Fruit fly (Drosophila melanogaster) whole organism, embryonic: Measurements from ENCODE around the gene mthl1.

Experiments
- ATbp ChIP-seq: fragments of 200-800 bp; sonication (Bioruptor generic); optimal IDR thresholded peaks from 2 replicates; lab custom pipeline; 2017; ENCODE audit warnings: missing biosample characterization, mild to moderate bottlenecking, missing genetic modification characterization, missing genetic modification reagents
- Adf1 ChIP-seq: fragments of 200-800 bp; sonication (Bioruptor generic); IDR thresholded peaks from 2 replicates; pipeline ENCODE4 v1.3.6; 2022; ENCODE audit warnings: missing biosample characterization, missing genetic modification characterization
- Asciz ChIP-seq: fragments of 200-800 bp; sonication (Bioruptor generic); optimal IDR thresholded peaks from 2 replicates; lab custom pipeline; 2017; ENCODE audit warnings: missing biosample characterization, mild to moderate bottlenecking, missing genetic modification characterization, missing genetic modification reagents
- CG10366 ChIP-seq: fragments of 200-800 bp; sonication (Bioruptor generic); IDR thresholded peaks from 2 replicates; pipeline ENCODE4 v1.3.6; 2022; ENCODE audit warnings: missing biosample characterization, missing genetic modification characterization
- CG11398 ChIP-seq: fragments of 200-800 bp; sonication (Bioruptor generic); optimal IDR thresholded peaks from 2 replicates; lab custom pipeline; 2016; ENCODE audit warnings: missing biosample characterization, missing genetic modification characterization
- CG12659 ChIP-seq: fragments of 200-800 bp; sonication (Bioruptor generic); optimal IDR thresholded peaks from 3 replicates; lab custom pipeline; 2017; ENCODE audit warnings: mild to moderate bottlenecking, missing biosample characterization, missing genetic modification reagents, missing genetic modification characterization
- CG14014 ChIP-seq: fragments of 200-800 bp; sonication (Bioruptor generic); IDR thresholded peaks from 2 replicates; pipeline ENCODE4 v1.3.6; 2022; ENCODE audit warnings: missing biosample characterization, missing genetic modification characterization
- CG15601 ChIP-seq: fragments of 200-800 bp; sonication (Bioruptor generic); optimal IDR thresholded peaks from 3 replicates; lab custom pipeline; 2019; ENCODE audit warnings: missing biosample characterization, mild to moderate bottlenecking, missing genetic modification characterization, moderate library complexity
- CG1602 ChIP-seq: fragments of 200-800 bp; sonication (Bioruptor generic); optimal IDR thresholded peaks from 3 replicates; lab custom pipeline; 2016; ENCODE audit warnings: missing biosample characterization, missing genetic modification characterization
- CG16863 ChIP-seq: fragments of 200-800 bp; sonication (Bioruptor generic); optimal IDR thresholded peaks from 3 replicates; lab custom pipeline; 2016; ENCODE audit warnings: missing biosample characterization, missing genetic modification characterization
- CG17359 ChIP-seq: fragments of 200-800 bp; sonication (Bioruptor generic); optimal IDR thresholded peaks from 3 replicates; lab custom pipeline; 2018; ENCODE audit warnings: missing biosample characterization, mild to moderate bottlenecking, missing genetic modification characterization, moderate library complexity
- CG17568 ChIP-seq: fragments of 200-800 bp; sonication (Bioruptor generic); optimal IDR thresholded peaks from 2 replicates; lab custom pipeline; 2018; ENCODE audit warnings: missing biosample characterization, mild to moderate bottlenecking, missing genetic modification characterization, moderate library complexity
- CG30020 ChIP-seq: fragments of 200-800 bp; optimal IDR thresholded peaks from 2 replicates; lab custom pipeline; 2019; ENCODE audit warnings: missing biosample characterization, mild to moderate bottlenecking, missing genetic modification characterization, moderate library complexity
- CG31441 ChIP-seq: fragments of 200-800 bp; sonication (Bioruptor generic); IDR thresholded peaks from 2 replicates; pipeline ENCODE4 v1.3.6; 2022; ENCODE audit warnings: missing biosample characterization, missing genetic modification characterization
- CG3995 ChIP-seq: fragments of 200-800 bp; sonication (Bioruptor generic); optimal IDR thresholded peaks from 3 replicates; lab custom pipeline; 2016; ENCODE audit warnings: missing biosample characterization, missing genetic modification characterization
- CG42726 ChIP-seq: fragments of 200-800 bp; sonication (Bioruptor generic); IDR thresholded peaks from 2 replicates; pipeline ENCODE4 v1.3.6; 2022; ENCODE audit warnings: missing biosample characterization, missing genetic modification characterization; ENCODE audit not compliant: partially characterized antibody
- CG4424 ChIP-seq: fragments of 200-800 bp; sonication (Bioruptor generic); optimal IDR thresholded peaks from 3 replicates; lab custom pipeline; 2016; ENCODE audit warnings: missing biosample characterization, missing genetic modification characterization
- CG4730 ChIP-seq: fragments of 200-800 bp; sonication (Bioruptor generic); IDR thresholded peaks from 2 replicates; pipeline ENCODE4 v1.3.6; 2022; ENCODE audit warnings: missing biosample characterization, missing genetic modification characterization
- CG5245 ChIP-seq: fragments of 200-800 bp; sonication (Bioruptor generic); optimal IDR thresholded peaks from 3 replicates; lab custom pipeline; 2016; ENCODE audit warnings: missing biosample characterization, missing genetic modification characterization
- CG8290 ChIP-seq, 3 experiments: fragments of 200-800 bp; sonication (Bioruptor generic); optimal IDR thresholded peaks; 2 replicates each; lab custom pipeline; 2016 to 2019; ENCODE audit warnings: missing biosample characterization in 3 of 3, missing genetic modification characterization in 3 of 3, mild to moderate bottlenecking in 2 of 3, moderate library complexity in 1 of 3
- CG9797 ChIP-seq: fragments of 200-800 bp; sonication (Bioruptor generic); optimal IDR thresholded peaks from 3 replicates; lab custom pipeline; 2018; ENCODE audit warnings: missing biosample characterization, mild to moderate bottlenecking, missing genetic modification characterization
- ERR ChIP-seq: fragments of 200-800 bp; sonication (Bioruptor generic); optimal IDR thresholded peaks from 2 replicates; lab custom pipeline; 2016; ENCODE audit warnings: missing biosample characterization, missing genetic modification characterization
- Gsc ChIP-seq: fragments of 200-800 bp; sonication (Bioruptor generic); IDR thresholded peaks from 2 replicates; pipeline ENCODE4 v1.3.6; 2022; ENCODE audit warnings: missing biosample characterization, missing genetic modification characterization
- HHEX ChIP-seq: fragments of 200-800 bp; sonication (Bioruptor generic); optimal IDR thresholded peaks from 3 replicates; lab custom pipeline; 2017; ENCODE audit warnings: missing biosample characterization, mild to moderate bottlenecking, missing genetic modification characterization, missing genetic modification reagents
- HLH3B ChIP-seq: fragments of 200-800 bp; sonication (Bioruptor generic); IDR thresholded peaks from 2 replicates; pipeline ENCODE4 v1.3.6; 2022; ENCODE audit warnings: missing biosample characterization, missing genetic modification characterization
- Hr39 ChIP-seq: fragments of >200 bp; optimal IDR thresholded peaks from 2 replicates; lab custom pipeline; 2017
- Nf-YC ChIP-seq: fragments of 200-800 bp; optimal IDR thresholded peaks from 3 replicates; lab custom pipeline; 2019; ENCODE audit warnings: missing biosample characterization, mild to moderate bottlenecking, missing genetic modification characterization, moderate library complexity
- al ChIP-seq: fragments of 200-800 bp; sonication (Bioruptor generic); IDR thresholded peaks from 2 replicates; pipeline ENCODE4 v1.3.6; 2022; ENCODE audit warnings: missing biosample characterization, missing genetic modification characterization
- bowl ChIP-seq: fragments of 200-800 bp; sonication (Bioruptor generic); IDR thresholded peaks from 2 replicates; pipeline ENCODE4 v1.3.6; 2022; ENCODE audit warnings: missing biosample characterization, missing genetic modification characterization
- br ChIP-seq: fragments of >200 bp; optimal IDR thresholded peaks from 2 replicates; lab custom pipeline; 2017
- btn ChIP-seq: fragments of 200-800 bp; sonication (Bioruptor generic); optimal IDR thresholded peaks from 2 replicates; lab custom pipeline; 2016; ENCODE audit warnings: missing biosample characterization, missing genetic modification characterization
- cad ChIP-seq: fragments of >200 bp; optimal IDR thresholded peaks from 2 replicates; lab custom pipeline; 2017; ENCODE audit warnings: missing biosample characterization, missing genetic modification characterization
- chn ChIP-seq: fragments of 200-800 bp; sonication (Bioruptor generic); optimal IDR thresholded peaks from 2 replicates; lab custom pipeline; 2016; ENCODE audit warnings: missing biosample characterization, missing genetic modification characterization
- crp ChIP-seq, 2 experiments: fragments of 200-800 bp; sonication (Bioruptor generic); optimal IDR thresholded peaks; 2 replicates in 1 of 2; 3 replicates in 1 of 2; lab custom pipeline; 2017; ENCODE audit warnings: missing biosample characterization in 2 of 2, missing genetic modification characterization in 2 of 2, mild to moderate bottlenecking in 1 of 2, moderate library complexity in 1 of 2
- esg ChIP-seq: fragments of 200-800 bp; sonication (Bioruptor generic); conservative IDR thresholded peaks from 2 replicates; pipeline ENCODE4 v1.3.6; 2022; ENCODE audit warnings: missing biosample characterization, missing genetic modification characterization
- fd96Cb ChIP-seq: fragments of 200-800 bp; sonication (Bioruptor generic); optimal IDR thresholded peaks from 2 replicates; lab custom pipeline; 2018; ENCODE audit warnings: missing biosample characterization, mild to moderate bottlenecking, missing genetic modification characterization, moderate library complexity
- grn ChIP-seq: fragments of 200-800 bp; sonication (Bioruptor generic); optimal IDR thresholded peaks from 3 replicates; lab custom pipeline; 2017; ENCODE audit warnings: missing biosample characterization, missing genetic modification characterization
- kni ChIP-seq: fragments of 200-800 bp; sonication (Bioruptor generic); optimal IDR thresholded peaks from 3 replicates; lab custom pipeline; 2017; ENCODE audit warnings: mild to moderate bottlenecking, missing biosample characterization, missing genetic modification reagents, missing genetic modification characterization
- knrl ChIP-seq: fragments of 200-800 bp; sonication (Bioruptor generic); IDR thresholded peaks from 3 replicates; pipeline ENCODE4 v1.3.6; 2022; ENCODE audit warnings: missing biosample characterization, missing genetic modification characterization; ENCODE audit not compliant: partially characterized antibody
- nerfin-1 ChIP-seq: fragments of 200-800 bp; sonication (Bioruptor generic); optimal IDR thresholded peaks from 3 replicates; lab custom pipeline; 2019; ENCODE audit warnings: missing biosample characterization, mild to moderate bottlenecking, missing genetic modification characterization, moderate library complexity
- otp ChIP-seq: fragments of 200-800 bp; sonication (Bioruptor generic); IDR thresholded peaks from 3 replicates; pipeline ENCODE4, ENCODE4 v1.3.6; 2022; ENCODE audit warnings: missing biosample characterization, missing genetic modification characterization
- p53 ChIP-seq: fragments of 200-800 bp; sonication (Bioruptor generic); optimal IDR thresholded peaks from 2 replicates; lab custom pipeline; 2016; ENCODE audit warnings: missing biosample characterization, missing genetic modification characterization
- pzg ChIP-seq: fragments of 200-800 bp; sonication (Bioruptor generic); optimal IDR thresholded peaks from 3 replicates; lab custom pipeline; 2018; ENCODE audit warnings: missing biosample characterization, mild to moderate bottlenecking, missing genetic modification characterization, moderate library complexity
- ranshi ChIP-seq: fragments of 200-800 bp; sonication (Bioruptor generic); IDR thresholded peaks from 2 replicates; pipeline ENCODE4 v1.3.6; 2022; ENCODE audit warnings: missing biosample characterization, missing genetic modification characterization
- row ChIP-seq: fragments of 200-800 bp; sonication (Bioruptor generic); IDR thresholded peaks from 3 replicates; pipeline ENCODE4 v1.3.6; 2022; ENCODE audit warnings: missing biosample characterization, missing genetic modification characterization
- salm ChIP-seq: fragments of 200-800 bp; sonication (Bioruptor generic); optimal IDR thresholded peaks from 2 replicates; lab custom pipeline; 2018; ENCODE audit warnings: missing biosample characterization, mild to moderate bottlenecking, missing genetic modification characterization
- schlank ChIP-seq: fragments of 200-800 bp; sonication (Bioruptor generic); optimal IDR thresholded peaks from 2 replicates; lab custom pipeline; 2018; ENCODE audit warnings: missing biosample characterization, mild to moderate bottlenecking, missing genetic modification characterization
- seq ChIP-seq: fragments of 200-800 bp; sonication (Bioruptor generic); IDR thresholded peaks from 2 replicates; pipeline ENCODE4 v1.3.6; 2022; ENCODE audit warnings: missing biosample characterization, missing genetic modification characterization
- tgo ChIP-seq: fragments of 200-800 bp; sonication (Bioruptor generic); IDR thresholded peaks from 3 replicates; pipeline ENCODE4 v1.3.6; 2022; ENCODE audit warnings: missing biosample characterization, missing genetic modification characterization
- unc-4 ChIP-seq: fragments of 200-800 bp; sonication (Bioruptor generic); IDR thresholded peaks from 2 replicates; pipeline ENCODE4 v1.3.6; 2022; ENCODE audit warnings: missing biosample characterization, missing genetic modification characterization; ENCODE audit not compliant: partially characterized antibody
- wdn ChIP-seq: fragments of 200-800 bp; sonication (Bioruptor generic); IDR thresholded peaks from 2 replicates; pipeline ENCODE4 v1.3.6; 2022; ENCODE audit warnings: missing biosample characterization, missing genetic modification characterization
- zf30C ChIP-seq: fragments of 200-800 bp; sonication (Bioruptor generic); optimal IDR thresholded peaks from 3 replicates; lab custom pipeline; 2018; ENCODE audit warnings: missing biosample characterization, mild to moderate bottlenecking, missing genetic modification characterization

The mthl1 gene

dm6 chrX:16651098-16651497 is 10.3 kb downstream of the mthl1 start, which contains the start of the genes CG32573 and CG42512 (continued):
- no peak for TF ChIP-seq ERR (GFP tag; lab: Kevin White, UChicago)
- no peak for TF ChIP-seq CG1602 (GFP tag; lab: Kevin White, UChicago)
- no peak for TF ChIP-seq CG8290 (GFP tag; optimal IDR thresholded peaks at IDR 0.05; lab: Kevin White, UChicago)
- peak in 1 of 2 experiments; percentile 71 for TF ChIP-seq CG8290 (tag; optimal IDR thresholded peaks at IDR 0.05; lab: Kevin White, UChicago)
- no peak for TF ChIP-seq CG31441 (GFP tag; lab: Robert Waterston, UW)
- TF ChIP-seq bowl = no peak
- no peak for TF ChIP-seq schlank (tag; lab: Kevin White, UChicago)
- TF ChIP-seq CG10366 (GFP tag; lab: Robert Waterston, UW) = no peak
- no peak for TF ChIP-seq CG16863
- TF ChIP-seq ATbp = no peak
- TF ChIP-seq CG17359 = no peak
- TF ChIP-seq fd96Cb (tag; lab: Kevin White, UChicago) = no peak
- peak; percentile 43 for TF ChIP-seq CG12659
- no peak for TF ChIP-seq ranshi (GFP tag; lab: Robert Waterston, UW)
- peak; percentile 71 for TF ChIP-seq unc-4 (GFP tag; lab: Robert Waterston, UW)
- TF ChIP-seq grn (GFP tag; lab: Kevin White, UChicago) = no peak
- no peak for TF ChIP-seq al (GFP tag; lab: Robert Waterston, UW)
- no peak for TF ChIP-seq p53 (GFP tag; lab: Kevin White, UChicago)
- TF ChIP-seq crp (GFP tag; optimal IDR thresholded peaks at IDR 0.05; lab: Kevin White, UChicago) = no peak
- no peak for TF ChIP-seq Gsc (GFP tag; lab: Robert Waterston, UW)
- TF ChIP-seq CG4730 (GFP tag; lab: Robert Waterston, UW) = no peak
- TF ChIP-seq CG42726 (GFP tag; lab: Robert Waterston, UW) = peak; percentile 4; the same call in 1 of the 2 replicates
- no peak for TF ChIP-seq wdn (GFP tag; lab: Robert Waterston, UW)
- peak; percentile 78 for TF ChIP-seq CG9797 (GFP tag; lab: Kevin White, UChicago)
- TF ChIP-seq tgo (GFP tag; lab: Robert Waterston, UW) = no peak
- no peak for TF ChIP-seq btn (GFP tag; lab: Kevin White, UChicago)
- TF ChIP-seq pzg (GFP tag; lab: Kevin White, UChicago) = peak; percentile 92
- no peak for TF ChIP-seq chn
- TF ChIP-seq Adf1 (GFP tag; lab: Robert Waterston, UW) = no peak
- no peak for TF ChIP-seq br (lab: Kevin White, UChicago)
- no peak for TF ChIP-seq otp (GFP tag; lab: Robert Waterston, UW)
- peak; percentile 12; the same call in 1 of the 3 replicates for TF ChIP-seq row
- TF ChIP-seq seq = no peak
- no peak for TF ChIP-seq salm (tag; lab: Kevin White, UChicago)
- no peak for TF ChIP-seq kni
- TF ChIP-seq CG17568 = no peak
- TF ChIP-seq CG30020 (tag; lab: Kevin White, UChicago) = peak; percentile 19
- TF ChIP-seq CG15601 = peak; percentile 24
- TF ChIP-seq zf30C (GFP tag; lab: Kevin White, UChicago) = no peak
- no peak for TF ChIP-seq Nf-YC (tag; lab: Kevin White, UChicago)
- peak; percentile 26 for TF ChIP-seq CG3995 (GFP tag; lab: Kevin White, UChicago)
- no peak for TF ChIP-seq Hr39 (lab: Kevin White, UChicago)
- no peak for TF ChIP-seq CG5245 (GFP tag; lab: Kevin White, UChicago)
- no peak for TF ChIP-seq HLH3B (GFP tag; lab: Robert Waterston, UW)
- no peak for TF ChIP-seq CG11398 (GFP tag; lab: Kevin White, UChicago)
- TF ChIP-seq cad (GFP tag; lab: Kevin White, UChicago) = no peak
- no peak for TF ChIP-seq HHEX
- no peak for TF ChIP-seq Asciz
- no peak for TF ChIP-seq nerfin-1 (tag; lab: Kevin White, UChicago)
- TF ChIP-seq esg = no peak
- TF ChIP-seq knrl (GFP tag; lab: Robert Waterston, UW) = peak; percentile 40; the same call in 1 of the 3 replicates
- TF ChIP-seq CG14014 (GFP tag; lab: Robert Waterston, UW) = no peak
- TF ChIP-seq CG4424 (GFP tag; lab: Kevin White, UChicago) = no peak
